Fruit fly (Drosophila melanogaster) S2 (cell line): Measurements from ENCODE around the gene Rheb.

Experiments used
- CG8478 ChIP-seq: fragments of >200 bp; optimal IDR thresholded peaks from 2 replicates; lab custom pipeline; 2018
- CTCF ChIP-seq, 2 experiments: fragments of >200 bp; optimal IDR thresholded peaks; 2 replicates each; lab custom pipeline; 2018

DNA sequence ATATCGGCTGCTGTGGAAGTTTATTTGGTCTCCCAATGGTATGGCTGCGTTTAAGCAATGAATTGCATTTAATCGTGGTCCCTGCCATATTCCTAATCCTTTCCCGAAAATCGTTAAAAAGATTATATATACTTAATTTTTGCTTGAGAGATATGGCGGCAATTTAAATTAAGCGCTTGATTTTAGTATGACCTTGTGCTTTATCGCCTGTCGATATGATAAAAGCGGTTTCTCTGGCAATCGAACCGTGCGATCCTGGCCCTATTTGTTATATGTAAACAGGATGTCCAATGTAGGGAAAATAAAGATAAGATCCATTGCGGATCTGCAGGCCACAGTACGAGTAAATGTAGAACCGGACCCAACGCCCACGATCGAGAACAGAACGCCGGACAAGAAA lies 13.9 kb upstream of the Rheb start, which contains the start of gene Snm1:
- no peak for TF ChIP-seq CTCF (optimal IDR thresholded peaks at IDR 0.05; lab: Kevin White, UChicago)
- no peak for TF ChIP-seq CG8478 (lab: Kevin White, UChicago)
